Worm (Caenorhabditis elegans) whole organism, midembryonic: ENCODE results near the gene mrpl-46.
A peak's percentile ranks its signal among the peaks of the same experiment; 100 is the strongest.

Source experiments
- T22C8.4 ChIP-seq: fragments of 200-800 bp; sonication (Bioruptor generic); IDR thresholded peaks from 2 replicates; pipeline ENCODE4 v1.3.6; 2022; ENCODE audit warnings: missing genetic modification characterization, missing compliant biosample characterization
- cog-1 ChIP-seq: sonication (generic microtip); optimal IDR thresholded peaks from 2 replicates; lab custom pipeline; 2016; ENCODE audit warnings: missing genetic modification characterization, missing compliant biosample characterization
- flt-1 ChIP-seq: fragments of 200-800 bp; sonication (Bioruptor generic); IDR thresholded peaks from 2 replicates; pipeline ENCODE4 v1.3.6; 2022; ENCODE audit warnings: missing genetic modification characterization, missing compliant biosample characterization
- klf-2 ChIP-seq: fragments of 200-800 bp; sonication (Bioruptor generic); conservative IDR thresholded peaks from 2 replicates; pipeline ENCODE4 v1.3.6; 2022; ENCODE audit warnings: missing genetic modification reagents, missing genetic modification characterization, missing compliant biosample characterization
- med-1 ChIP-seq: sonication (generic microtip); optimal IDR thresholded peaks from 2 replicates; lab custom pipeline; 2017; ENCODE audit warnings: missing genetic modification characterization, mild to moderate bottlenecking, missing compliant biosample characterization, antibody characterized with exemption, missing genetic modification reagents; ENCODE audit not compliant: insufficient read depth
- ref-1 ChIP-seq: fragments of 200-800 bp; sonication (Bioruptor generic); conservative IDR thresholded peaks from 2 replicates; pipeline ENCODE4 v1.3.6; 2022; ENCODE audit warnings: missing genetic modification reagents, missing genetic modification characterization, missing compliant biosample characterization
- tab-1 ChIP-seq: fragments of 200-800 bp; sonication (Bioruptor generic); IDR thresholded peaks from 2 replicates; pipeline ENCODE4 v1.3.6; 2022; ENCODE audit warnings: missing genetic modification characterization, missing compliant biosample characterization
- ztf-23 ChIP-seq: fragments of 200-800 bp; sonication (Bioruptor generic); IDR thresholded peaks from 2 replicates; pipeline ENCODE4 v1.3.6; 2022; ENCODE audit warnings: missing genetic modification reagents, missing genetic modification characterization, missing compliant biosample characterization
- ztf-29 ChIP-seq: fragments of 200-800 bp; sonication (Bioruptor generic); IDR thresholded peaks from 2 replicates; pipeline ENCODE4 v1.3.6; 2022; ENCODE audit warnings: missing genetic modification reagents, missing genetic modification characterization, missing compliant biosample characterization

Gene mrpl-46

DNA sequence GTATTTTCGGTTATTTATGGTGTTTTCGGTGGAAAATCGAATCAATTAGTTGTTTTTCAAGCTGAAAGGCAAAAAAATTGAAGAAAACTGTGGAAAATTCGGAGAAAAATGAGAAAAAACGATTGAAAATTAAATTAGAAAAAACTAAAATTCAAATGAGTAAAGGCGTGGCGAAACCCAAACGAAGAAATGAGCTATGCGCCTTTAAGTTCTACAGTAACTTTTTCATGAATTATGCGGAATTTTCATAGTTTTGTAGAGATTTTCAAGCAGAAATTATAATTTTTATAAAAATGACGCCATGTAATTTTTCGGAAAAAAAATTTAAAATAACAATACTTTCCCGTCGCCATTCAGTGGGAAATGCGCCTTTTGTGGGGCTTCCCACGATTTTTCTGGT, 29.1 kb downstream of the mrpl-46 start:
- TF ChIP-seq T22C8.4 (no peak), ztf-23 (no peak), ref-1 (no peak), flt-1 (GFP tag; lab: Robert Waterston, UW) (no peak), med-1 (GFP tag; lab: Kevin White, UChicago) (no peak), cog-1 (no peak), ztf-29 (GFP tag; lab: Robert Waterston, UW) (no peak), tab-1 (no peak), klf-2 (GFP tag; lab: Robert Waterston, UW) (no peak)

DNA sequence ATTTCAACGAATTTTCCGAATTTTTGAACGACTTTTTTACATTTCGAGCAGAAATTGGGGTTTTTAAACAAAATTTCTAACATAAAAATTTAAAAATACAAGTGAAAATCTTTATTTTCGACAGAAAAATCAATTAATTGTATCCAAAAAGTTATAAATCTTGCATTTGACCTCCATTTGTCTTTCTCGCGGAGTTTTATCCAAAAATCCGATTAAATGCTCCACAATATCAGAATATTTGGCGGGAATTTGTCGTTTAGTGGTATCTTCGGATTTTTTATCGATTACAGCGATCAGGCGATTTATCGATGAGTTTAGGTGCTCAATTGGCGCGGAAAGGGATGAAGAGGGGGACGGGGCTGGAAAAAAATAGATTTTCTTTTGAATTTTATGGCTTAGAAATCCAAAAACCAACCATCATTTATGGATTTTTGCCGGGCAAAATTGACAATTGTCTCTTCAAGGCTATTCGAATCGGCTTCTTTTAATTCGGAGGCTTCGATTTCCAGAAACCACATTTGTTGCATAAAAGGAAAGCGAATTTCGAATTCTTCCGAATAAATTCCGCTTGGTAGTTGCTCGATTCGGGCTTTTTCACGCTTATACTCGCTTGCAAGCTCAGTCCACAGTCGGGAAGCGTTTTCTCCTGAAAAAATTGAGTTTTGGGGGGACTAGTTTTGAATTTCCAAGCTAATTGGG, 29.8 kb downstream of the mrpl-46 start:
- TF ChIP-seq med-1 (GFP tag; lab: Kevin White, UChicago) (no peak), tab-1 (no peak)

DNA sequence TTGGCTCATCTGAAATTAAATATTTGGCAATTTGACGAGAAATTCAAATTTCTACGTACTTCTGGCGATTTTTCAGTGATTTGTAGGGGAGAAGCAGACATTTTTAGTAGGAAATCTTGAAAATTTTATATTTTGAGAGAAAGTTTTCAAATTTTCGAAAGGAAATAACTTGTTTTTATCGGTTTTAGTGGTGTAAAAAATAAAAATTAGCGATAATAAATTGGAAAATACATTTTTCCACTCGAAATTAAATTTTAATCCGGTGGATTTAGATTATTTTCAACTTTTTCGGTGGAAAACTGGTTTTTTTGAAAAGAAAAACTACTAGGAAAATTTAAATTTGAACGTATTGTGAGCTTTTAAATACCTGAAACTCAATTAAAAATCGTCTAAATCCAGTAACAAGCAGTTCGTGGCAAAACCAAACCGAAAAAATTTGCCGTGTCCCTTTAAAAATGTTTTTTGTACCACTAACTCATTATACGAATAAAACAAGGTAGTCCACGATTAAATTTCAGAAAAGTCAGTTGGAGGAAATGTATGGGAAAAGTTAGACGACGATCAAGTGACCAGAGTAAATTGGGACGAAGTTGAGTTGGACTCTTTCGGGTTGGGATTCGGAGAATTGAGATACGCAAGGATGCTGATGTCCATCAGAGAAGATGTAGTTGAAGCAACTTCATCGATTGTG, 31.3 kb downstream of the mrpl-46 start, which contains the start of the genes madf-1 and Y55F3BR.10:
TSS of gene madf-1 (minus strand) at position 101 of the 691 bp plus-strand sequence.
TSS of gene Y55F3BR.10 (plus strand) at position 641 of the 691 bp plus-strand sequence.
- TF ChIP-seq klf-2 (GFP tag; lab: Robert Waterston, UW) (no peak), ztf-23 (no peak), cog-1 (no peak), ztf-29 (GFP tag; lab: Robert Waterston, UW) (no peak), tab-1 (no peak), T22C8.4 (no peak), ref-1 (no peak), flt-1 (GFP tag; lab: Robert Waterston, UW) (no peak), med-1 (GFP tag; lab: Kevin White, UChicago) (no peak)

DNA sequence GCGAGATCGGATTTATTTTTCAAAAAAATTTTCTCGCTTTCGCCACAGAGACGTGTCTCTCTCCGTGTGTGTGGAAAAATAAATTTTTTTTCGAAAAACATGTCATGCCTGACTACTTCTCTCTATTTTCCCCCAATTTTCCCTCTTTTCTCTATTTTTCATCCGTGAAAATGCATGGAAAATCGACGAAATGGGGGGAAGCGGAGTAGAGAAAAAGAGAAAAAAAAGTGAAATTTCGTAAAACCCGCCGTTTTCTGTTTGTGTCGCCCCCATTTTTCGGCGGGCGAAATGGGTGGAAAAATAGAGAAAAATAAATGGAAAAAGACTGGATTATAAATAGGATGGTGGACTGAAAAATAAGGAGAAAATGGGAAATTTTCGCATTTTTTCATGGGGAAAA, 32.9 kb downstream of the mrpl-46 start:
- no peak for TF ChIP-seq ref-1
- no peak for TF ChIP-seq T22C8.4
- TF ChIP-seq tab-1, result no peak
- no peak for TF ChIP-seq flt-1 (GFP tag; lab: Robert Waterston, UW)

DNA sequence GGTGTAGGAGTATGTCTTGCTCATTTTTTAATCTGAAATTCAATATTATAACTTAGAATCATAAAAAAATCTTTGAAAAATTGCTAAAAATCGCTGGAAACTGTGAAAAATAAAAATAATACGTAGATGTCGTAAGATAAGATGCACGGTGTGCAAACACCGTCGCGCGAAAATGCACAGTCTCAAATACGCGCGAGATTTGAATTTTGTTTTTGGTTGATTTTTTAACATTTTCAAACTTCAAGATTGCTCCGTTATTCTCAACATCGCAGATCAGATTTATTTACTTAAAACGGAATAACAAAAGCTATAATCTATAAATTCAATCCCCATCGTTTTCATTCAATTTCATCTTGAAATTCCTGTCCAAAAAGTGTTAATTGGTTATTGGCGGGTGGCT, 41.5 kb downstream of the mrpl-46 start, which contains the start of gene Y55F3BR.6:
TSS of gene Y55F3BR.6 (minus strand) at position 32 of the 400 bp plus-strand sequence.
- TF ChIP-seq tab-1 (no peak), klf-2 (GFP tag; lab: Robert Waterston, UW) (no peak), ztf-23 (no peak), med-1 (GFP tag; lab: Kevin White, UChicago) (no peak), cog-1 (no peak), ztf-29 (GFP tag; lab: Robert Waterston, UW) (no peak), T22C8.4 (no peak), flt-1 (GFP tag; lab: Robert Waterston, UW) (no peak), ref-1 (no peak)

DNA sequence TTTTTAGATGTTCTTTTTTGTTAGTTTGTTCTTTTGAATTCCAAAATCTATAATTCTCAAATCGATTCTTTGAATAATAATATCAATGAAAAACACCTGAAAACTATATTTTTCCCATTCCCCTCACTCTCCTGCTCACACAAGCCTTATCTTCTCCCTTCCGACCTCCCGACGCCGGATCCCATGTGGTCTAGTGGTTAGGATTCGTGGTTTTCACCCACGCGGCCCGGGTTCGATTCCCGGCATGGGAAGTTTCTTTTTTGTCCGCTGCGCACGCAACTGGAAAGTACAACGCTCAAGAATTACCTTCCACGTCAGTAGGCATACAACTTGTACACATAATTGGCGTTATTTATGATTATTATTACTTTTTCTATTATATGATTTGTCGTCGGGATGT, 42.0 kb downstream of the mrpl-46 start:
- TF ChIP-seq tab-1 (peak; percentile 76), flt-1 (GFP tag; lab: Robert Waterston, UW) (peak; percentile 83), ztf-23 (peak; percentile 69), T22C8.4 (0 out of 2 replicates have a peak, but pooled peaks have one; percentile 54), ref-1 (peak; percentile 35; the same call in 1 of the 2 replicates), med-1 (GFP tag; lab: Kevin White, UChicago) (no peak), cog-1 (no peak), klf-2 (GFP tag; lab: Robert Waterston, UW) (0 out of 2 replicates have a peak, but pooled peaks have one; percentile 56), ztf-29 (GFP tag; lab: Robert Waterston, UW) (peak; percentile 25; the same call in 1 of the 2 replicates)

ce11 chrIV:845198-845597, 44.6 kb downstream of the mrpl-46 start, which contains the start of gene lgc-33:
Gene lgc-33 (plus strand): TSS chrIV:845498.
- TF ChIP-seq cog-1 (no peak), ztf-23 (no peak), ztf-29 (GFP tag; lab: Robert Waterston, UW) (no peak), T22C8.4 (no peak), flt-1 (GFP tag; lab: Robert Waterston, UW) (no peak), klf-2 (GFP tag; lab: Robert Waterston, UW) (no peak), ref-1 (no peak), tab-1 (no peak), med-1 (GFP tag; lab: Kevin White, UChicago) (no peak)

DNA sequence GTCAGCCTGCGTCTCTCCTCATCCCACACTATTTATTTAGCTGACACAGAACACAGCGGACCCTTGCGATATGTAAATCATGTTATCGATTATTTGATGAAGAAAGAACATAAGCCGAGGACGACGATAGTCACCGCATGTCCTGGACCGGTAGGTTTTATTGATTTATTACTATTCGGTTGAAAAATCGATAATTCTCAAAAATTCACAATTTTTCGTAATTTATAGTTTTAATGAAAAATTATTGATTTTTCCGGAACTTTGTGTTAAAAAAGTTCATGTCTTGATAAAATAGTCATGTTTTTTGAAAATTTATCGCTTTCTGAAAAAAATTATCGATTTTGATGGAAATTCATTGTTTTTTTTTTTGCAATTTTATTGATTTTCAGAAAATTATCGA, 47.6 kb downstream of the mrpl-46 start:
- TF ChIP-seq T22C8.4, result peak; percentile 42; the same call in 1 of the 2 replicates
- TF ChIP-seq tab-1, result no peak

- peak; percentile 90 for TF ChIP-seq T22C8.4
These were observed 48.3 kb downstream of the mrpl-46 start for ce11 chrIV:848956-849355.
